Fruit fly (Drosophila melanogaster) whole organism, embryonic: Measurements from ENCODE around the gene ND-24.
A peak's percentile ranks its signal among the peaks of the same experiment; 100 is the strongest.

Experiments used
- Atf-2 ChIP-seq: fragments of 200-800 bp; sonication (Bioruptor generic); optimal IDR thresholded peaks from 2 replicates; lab custom pipeline; 2016; ENCODE audit warnings: missing biosample characterization, missing genetic modification characterization
- CG10431 ChIP-seq: fragments of 200-800 bp; sonication (Bioruptor generic); optimal IDR thresholded peaks from 3 replicates; lab custom pipeline; 2018; ENCODE audit warnings: missing biosample characterization, mild to moderate bottlenecking, missing genetic modification characterization
- CG13296 ChIP-seq: fragments of 200-800 bp; sonication (Bioruptor generic); optimal IDR thresholded peaks from 3 replicates; lab custom pipeline; 2018; ENCODE audit warnings: missing biosample characterization, mild to moderate bottlenecking, missing genetic modification characterization
- CG14667 ChIP-seq: fragments of 200-800 bp; sonication (Bioruptor generic); IDR thresholded peaks from 2 replicates; pipeline ENCODE4 v1.3.6; 2022; ENCODE audit warnings: missing biosample characterization, missing genetic modification characterization
- CG15601 ChIP-seq: fragments of 200-800 bp; sonication (Bioruptor generic); optimal IDR thresholded peaks from 3 replicates; lab custom pipeline; 2019; ENCODE audit warnings: missing biosample characterization, mild to moderate bottlenecking, missing genetic modification characterization, moderate library complexity
- CG1602 ChIP-seq: fragments of 200-800 bp; sonication (Bioruptor generic); optimal IDR thresholded peaks from 3 replicates; lab custom pipeline; 2016; ENCODE audit warnings: missing biosample characterization, missing genetic modification characterization
- CG17802 ChIP-seq: fragments of 200-800 bp; sonication (Bioruptor generic); optimal IDR thresholded peaks from 2 replicates; lab custom pipeline; 2018; ENCODE audit warnings: missing biosample characterization, mild to moderate bottlenecking, missing genetic modification characterization, moderate library complexity
- CG18619 ChIP-seq: fragments of 200-800 bp; sonication (Bioruptor generic); optimal IDR thresholded peaks from 3 replicates; lab custom pipeline; 2017; ENCODE audit warnings: missing biosample characterization, mild to moderate bottlenecking, missing genetic modification characterization
- CG2129 ChIP-seq: fragments of 200-800 bp; sonication (Bioruptor generic); IDR thresholded peaks from 2 replicates; pipeline ENCODE4 v1.3.6; 2022; ENCODE audit warnings: missing biosample characterization, missing genetic modification characterization; ENCODE audit not compliant: partially characterized antibody
- CG32532 ChIP-seq: fragments of 200-800 bp; sonication (Bioruptor generic); IDR thresholded peaks from 2 replicates; pipeline ENCODE4 v1.3.6; 2022; ENCODE audit warnings: missing biosample characterization, missing genetic modification characterization
- CG32772 ChIP-seq: fragments of 200-800 bp; sonication (Bioruptor generic); IDR thresholded peaks from 2 replicates; pipeline ENCODE4 v1.3.6; 2022; ENCODE audit warnings: missing biosample characterization, missing genetic modification characterization
- CG3407 ChIP-seq: fragments of 200-800 bp; sonication (Bioruptor generic); optimal IDR thresholded peaks from 2 replicates; lab custom pipeline; 2018; ENCODE audit warnings: missing biosample characterization, mild to moderate bottlenecking, missing genetic modification characterization
- CG4360 ChIP-seq: fragments of 200-800 bp; sonication (Bioruptor generic); IDR thresholded peaks from 2 replicates; pipeline ENCODE4 v1.3.6; 2022; ENCODE audit warnings: missing biosample characterization, missing genetic modification characterization
- CG4730 ChIP-seq: fragments of 200-800 bp; sonication (Bioruptor generic); IDR thresholded peaks from 2 replicates; pipeline ENCODE4 v1.3.6; 2022; ENCODE audit warnings: missing biosample characterization, missing genetic modification characterization
- CG4854 ChIP-seq: fragments of 200-800 bp; sonication (Bioruptor generic); optimal IDR thresholded peaks from 2 replicates; lab custom pipeline; 2016; ENCODE audit warnings: missing biosample characterization, missing genetic modification characterization, inconsistent platforms
- CG6791 ChIP-seq: fragments of 200-800 bp; sonication (Bioruptor generic); IDR thresholded peaks from 3 replicates; pipeline ENCODE4 v1.3.6; 2022; ENCODE audit warnings: missing biosample characterization, missing genetic modification characterization; ENCODE audit not compliant: partially characterized antibody
- CG6813 ChIP-seq: fragments of 200-800 bp; sonication (Bioruptor generic); optimal IDR thresholded peaks from 2 replicates; lab custom pipeline; 2017; ENCODE audit warnings: missing biosample characterization, missing genetic modification characterization, mild to moderate bottlenecking, moderate library complexity, missing genetic modification reagents
- CG7372 ChIP-seq: fragments of 200-800 bp; sonication (Bioruptor generic); IDR thresholded peaks from 2 replicates; pipeline ENCODE4 v1.3.6; 2022; ENCODE audit warnings: missing biosample characterization, missing genetic modification characterization
- CG7963 ChIP-seq: fragments of 200-800 bp; sonication (Bioruptor generic); IDR thresholded peaks from 3 replicates; pipeline ENCODE4 v1.3.6; 2022; ENCODE audit warnings: missing biosample characterization, missing genetic modification characterization; ENCODE audit not compliant: partially characterized antibody
- CG9876 ChIP-seq: fragments of 200-800 bp; sonication (Bioruptor generic); optimal IDR thresholded peaks from 2 replicates; lab custom pipeline; 2016; ENCODE audit warnings: missing biosample characterization, missing genetic modification characterization
- Camta ChIP-seq: fragments of 200-800 bp; sonication (Bioruptor generic); optimal IDR thresholded peaks from 2 replicates; lab custom pipeline; 2016; ENCODE audit warnings: missing biosample characterization, missing genetic modification characterization
- Dek ChIP-seq: fragments of 200-800 bp; sonication (Bioruptor generic); optimal IDR thresholded peaks from 3 replicates; lab custom pipeline; 2019; ENCODE audit warnings: missing biosample characterization, mild to moderate bottlenecking, missing genetic modification characterization, moderate library complexity
- Dip2 ChIP-seq: fragments of 200-800 bp; sonication (Bioruptor generic); IDR thresholded peaks from 2 replicates; pipeline ENCODE4 v1.3.6; 2022; ENCODE audit warnings: missing biosample characterization, missing genetic modification characterization
- Hr39 ChIP-seq: fragments of >200 bp; optimal IDR thresholded peaks from 2 replicates; lab custom pipeline; 2017
- Kr ChIP-seq: fragments of 200-800 bp; sonication (Bioruptor generic); optimal IDR thresholded peaks from 2 replicates; lab custom pipeline; 2017; ENCODE audit warnings: missing biosample characterization, mild to moderate bottlenecking, missing genetic modification characterization
- Mes4 ChIP-seq: fragments of 200-800 bp; sonication (Bioruptor generic); optimal IDR thresholded peaks from 2 replicates; lab custom pipeline; 2016; ENCODE audit warnings: missing biosample characterization, missing genetic modification characterization
- NC2β ChIP-seq: fragments of 200-800 bp; sonication (Bioruptor generic); optimal IDR thresholded peaks from 2 replicates; lab custom pipeline; 2016; ENCODE audit warnings: missing biosample characterization, missing genetic modification characterization
- PHDP ChIP-seq: fragments of 200-800 bp; sonication (Bioruptor generic); optimal IDR thresholded peaks from 3 replicates; lab custom pipeline; 2018; ENCODE audit warnings: missing biosample characterization, mild to moderate bottlenecking, missing genetic modification characterization, moderate library complexity
- Sry-β ChIP-seq: fragments of 200-800 bp; sonication (Bioruptor generic); optimal IDR thresholded peaks from 2 replicates; lab custom pipeline; 2018; ENCODE audit warnings: missing biosample characterization, mild to moderate bottlenecking, missing genetic modification characterization, moderate library complexity
- Tbp ChIP-seq: fragments of >200 bp; optimal IDR thresholded peaks from 2 replicates; lab custom pipeline; 2018; ENCODE audit warnings: missing biosample characterization, missing genetic modification characterization
- Xrp1 ChIP-seq: fragments of 200-800 bp; sonication (Bioruptor generic); IDR thresholded peaks from 2 replicates; pipeline ENCODE4 v1.3.6; 2022; ENCODE audit warnings: missing biosample characterization, missing genetic modification characterization
- bbx ChIP-seq: fragments of 200-800 bp; sonication (Bioruptor generic); IDR thresholded peaks from 2 replicates; pipeline ENCODE4 v1.3.6; 2022; ENCODE audit warnings: missing biosample characterization, missing genetic modification characterization; ENCODE audit not compliant: partially characterized antibody
- br ChIP-seq: fragments of >200 bp; optimal IDR thresholded peaks from 2 replicates; lab custom pipeline; 2017
- cas ChIP-seq: fragments of 200-800 bp; sonication (Bioruptor generic); IDR thresholded peaks from 2 replicates; pipeline ENCODE4 v1.3.6; 2022; ENCODE audit warnings: missing biosample characterization, missing genetic modification characterization
- ewg ChIP-seq: fragments of 200-800 bp; sonication (Bioruptor generic); optimal IDR thresholded peaks from 3 replicates; lab custom pipeline; 2017; ENCODE audit warnings: mild to moderate bottlenecking, missing biosample characterization, missing genetic modification reagents, missing genetic modification characterization
- fd64A ChIP-seq: fragments of 200-800 bp; sonication (Bioruptor generic); optimal IDR thresholded peaks from 3 replicates; lab custom pipeline; 2018; ENCODE audit warnings: missing biosample characterization, mild to moderate bottlenecking, missing genetic modification characterization
- hbn ChIP-seq: fragments of 200-800 bp; sonication (Bioruptor generic); IDR thresholded peaks from 2 replicates; pipeline ENCODE4 v1.3.6; 2022; ENCODE audit warnings: missing biosample characterization, missing genetic modification characterization; ENCODE audit not compliant: partially characterized antibody
- nerfin-1 ChIP-seq: fragments of 200-800 bp; sonication (Bioruptor generic); optimal IDR thresholded peaks from 3 replicates; lab custom pipeline; 2019; ENCODE audit warnings: missing biosample characterization, mild to moderate bottlenecking, missing genetic modification characterization, moderate library complexity
- nom ChIP-seq: fragments of 200-800 bp; sonication (Bioruptor generic); optimal IDR thresholded peaks from 2 replicates; lab custom pipeline; 2017; ENCODE audit warnings: missing biosample characterization, missing genetic modification characterization, mild to moderate bottlenecking, moderate library complexity, missing genetic modification reagents
- oc ChIP-seq: fragments of 200-800 bp; sonication (Bioruptor generic); optimal IDR thresholded peaks from 2 replicates; lab custom pipeline; 2018; ENCODE audit warnings: missing biosample characterization, mild to moderate bottlenecking, missing genetic modification characterization, moderate library complexity
- otp ChIP-seq: fragments of 200-800 bp; sonication (Bioruptor generic); IDR thresholded peaks from 3 replicates; pipeline ENCODE4, ENCODE4 v1.3.6; 2022; ENCODE audit warnings: missing biosample characterization, missing genetic modification characterization
- pan ChIP-seq, 4 experiments: fragments of >200 bp in 3 of 4; fragments of 200-800 bp in 1 of 4; sonication (Bioruptor generic) in 1 of 4; optimal IDR thresholded peaks in 3 of 4; IDR thresholded peaks in 1 of 4; 2 replicates each; pipeline versions ENCODE4 v1.3.6 to Lab custom; 2017 to 2022; ENCODE audit warnings: missing biosample characterization in 2 of 4, missing genetic modification characterization in 2 of 4, mixed read lengths in 1 of 4
- salm ChIP-seq: fragments of 200-800 bp; sonication (Bioruptor generic); optimal IDR thresholded peaks from 2 replicates; lab custom pipeline; 2018; ENCODE audit warnings: missing biosample characterization, mild to moderate bottlenecking, missing genetic modification characterization
- sens-2 ChIP-seq: fragments of 200-800 bp; sonication (Bioruptor generic); IDR thresholded peaks from 2 replicates; pipeline ENCODE4 v1.3.6; 2022; ENCODE audit warnings: missing biosample characterization, missing genetic modification characterization
- seq ChIP-seq: fragments of 200-800 bp; sonication (Bioruptor generic); IDR thresholded peaks from 2 replicates; pipeline ENCODE4 v1.3.6; 2022; ENCODE audit warnings: missing biosample characterization, missing genetic modification characterization
- sisA ChIP-seq: fragments of 200-800 bp; sonication (Bioruptor generic); IDR thresholded peaks from 2 replicates; pipeline ENCODE4 v1.3.6; 2022; ENCODE audit warnings: missing biosample characterization, missing genetic modification characterization
- sna ChIP-seq: fragments of 200-800 bp; sonication (Bioruptor generic); IDR thresholded peaks from 2 replicates; pipeline ENCODE4 v1.3.6; 2022; ENCODE audit warnings: missing biosample characterization, missing genetic modification characterization; ENCODE audit not compliant: partially characterized antibody
- sob ChIP-seq: fragments of 200-800 bp; sonication (Bioruptor generic); IDR thresholded peaks from 2 replicates; pipeline ENCODE4 v1.3.6; 2022; ENCODE audit warnings: missing biosample characterization, missing genetic modification characterization
- ttk ChIP-seq: fragments of 200-800 bp; sonication (Bioruptor generic); IDR thresholded peaks from 2 replicates; pipeline ENCODE4 v2.1.2; 2022; ENCODE audit warnings: missing biosample characterization, missing genetic modification characterization
- tup ChIP-seq: fragments of 200-800 bp; sonication (Bioruptor generic); optimal IDR thresholded peaks from 2 replicates; lab custom pipeline; 2016; ENCODE audit warnings: missing biosample characterization, mild to moderate bottlenecking, missing genetic modification characterization, moderate library complexity
- vfl ChIP-seq: fragments of 200-800 bp; sonication (Bioruptor generic); optimal IDR thresholded peaks from 2 replicates; lab custom pipeline; 2016; ENCODE audit warnings: missing biosample characterization, missing genetic modification characterization

Gene ND-24

dm6 chrX:17582650-17583049 is 49.2 kb upstream of the ND-24 start (continued):
- TF ChIP-seq hbn (GFP tag; lab: Robert Waterston, UW) (no peak), CG10431 (GFP tag; lab: Kevin White, UChicago) (no peak), PHDP (tag; lab: Kevin White, UChicago) (peak; percentile 41), CG32532 (no peak), Kr (no peak), oc (tag; lab: Kevin White, UChicago) (no peak), Tbp (no peak), br (lab: Kevin White, UChicago) (no peak), Xrp1 (GFP tag; lab: Robert Waterston, UW) (peak; percentile 42; the same call in 1 of the 2 replicates), pan (optimal IDR thresholded peaks at IDR 0.05; lab: Kevin White, UChicago) (no peak), pan (GFP tag; optimal IDR thresholded peaks at IDR 0.05 in 1 of 2, IDR thresholded peaks at IDR 0.05 in 1 of 2) (no peak), CG6791 (GFP tag; lab: Robert Waterston, UW) (no peak), cas (GFP tag; lab: Robert Waterston, UW) (no peak), fd64A (peak; percentile 16), NC2β (GFP tag; lab: Kevin White, UChicago) (no peak), CG2129 (no peak), CG17802 (tag; lab: Kevin White, UChicago) (no peak), salm (tag; lab: Kevin White, UChicago) (no peak), Dek (tag; lab: Kevin White, UChicago) (no peak), ttk (GFP tag; lab: Robert Waterston, UW) (no peak), sisA (GFP tag; lab: Robert Waterston, UW) (no peak), CG4360 (GFP tag; lab: Robert Waterston, UW) (no peak), CG7963 (GFP tag; lab: Robert Waterston, UW) (no peak), CG4730 (GFP tag; lab: Robert Waterston, UW) (no peak), CG4854 (GFP tag; lab: Kevin White, UChicago) (peak; percentile 35), bbx (no peak), CG32772 (GFP tag; lab: Robert Waterston, UW) (no peak), tup (peak; percentile 32), CG14667 (GFP tag; lab: Robert Waterston, UW) (no peak), Dip2 (GFP tag; lab: Robert Waterston, UW) (no peak), CG1602 (GFP tag; lab: Kevin White, UChicago) (no peak), CG7372 (GFP tag; lab: Robert Waterston, UW) (no peak), CG15601 (tag; lab: Kevin White, UChicago) (peak; percentile 35), otp (GFP tag; lab: Robert Waterston, UW) (no peak), CG6813 (GFP tag; lab: Kevin White, UChicago) (peak; percentile 50), ewg (GFP tag; lab: Kevin White, UChicago) (peak; percentile 7), CG3407 (GFP tag; lab: Kevin White, UChicago) (peak; percentile 48), CG13296 (GFP tag; lab: Kevin White, UChicago) (peak; percentile 53), Hr39 (lab: Kevin White, UChicago) (no peak), nerfin-1 (tag; lab: Kevin White, UChicago) (peak; percentile 16), CG9876 (GFP tag; lab: Kevin White, UChicago) (no peak), CG18619 (GFP tag; lab: Kevin White, UChicago) (peak; percentile 26), vfl (GFP tag; lab: Kevin White, UChicago) (no peak), seq (GFP tag; lab: Robert Waterston, UW) (peak; percentile 53; the same call in 1 of the 2 replicates), Atf-2 (GFP tag; lab: Kevin White, UChicago) (no peak), Sry-β (GFP tag; lab: Kevin White, UChicago) (no peak), nom (GFP tag; lab: Kevin White, UChicago) (no peak), sob (0 out of 2 replicates have a peak, but pooled peaks have one; percentile 19), sens-2 (GFP tag; lab: Robert Waterston, UW) (no peak), Camta (peak; percentile 7), sna (GFP tag; lab: Robert Waterston, UW) (no peak), Mes4 (peak; percentile 8)
